Worm (Caenorhabditis elegans) whole organism, young adult: ENCODE measurements around the gene T08D2.4.
"Not testable (repeated sequence)": the region's sequence is repeated elsewhere in the genome, so short reads cannot be mapped to it uniquely, and the experiment has no call there.

ENCODE experiments used
- C17E4.6 ChIP-seq: fragments of 200-800 bp; sonication (Bioruptor generic); IDR thresholded peaks from 2 replicates; pipeline ENCODE4 v1.3.6; 2022; ENCODE audit warnings: missing genetic modification reagents, missing genetic modification characterization, missing compliant biosample characterization
- F22D6.2 ChIP-seq: sonication (generic microtip); optimal IDR thresholded peaks from 2 replicates; lab custom pipeline; 2016; ENCODE audit warnings: mild to moderate bottlenecking, missing genetic modification characterization, missing compliant biosample characterization
- F57C9.4 ChIP-seq: sonication (generic microtip); optimal IDR thresholded peaks from 2 replicates; lab custom pipeline; 2017; ENCODE audit warnings: mild to moderate bottlenecking, missing genetic modification characterization, missing compliant biosample characterization
- T26A5.8 ChIP-seq: sonication (generic microtip); optimal IDR thresholded peaks from 2 replicates; lab custom pipeline; 2016; ENCODE audit warnings: missing genetic modification characterization, missing compliant biosample characterization
- bed-1 ChIP-seq: fragments of 200-800 bp; sonication (Bioruptor generic); IDR thresholded peaks from 2 replicates; pipeline ENCODE4 v1.3.6; 2022; ENCODE audit warnings: missing genetic modification reagents, missing genetic modification characterization, missing compliant biosample characterization
- ceh-79 ChIP-seq: sonication (generic microtip); optimal IDR thresholded peaks from 2 replicates; lab custom pipeline; 2017; ENCODE audit warnings: mild to moderate bottlenecking, missing genetic modification characterization, missing compliant biosample characterization
- dpl-1 ChIP-seq: fragments of 150-350 bp; optimal IDR thresholded peaks from 2 replicates; lab custom pipeline; 2014; ENCODE audit warnings: missing biosample characterization, missing genetic modification reagents, missing genetic modification characterization
- egrh-3 ChIP-seq: fragments of 200-800 bp; sonication (Bioruptor generic); IDR thresholded peaks from 2 replicates; pipeline ENCODE4 v1.3.6; 2022; ENCODE audit warnings: missing genetic modification reagents, missing genetic modification characterization, missing compliant biosample characterization
- hmg-20 ChIP-seq: fragments of 200-800 bp; sonication (Bioruptor generic); IDR thresholded peaks from 2 replicates; pipeline ENCODE4 v1.3.6; 2022; ENCODE audit warnings: missing genetic modification reagents, missing genetic modification characterization, missing compliant biosample characterization
- hrde-1 ChIP-seq: sonication (generic microtip); optimal IDR thresholded peaks from 2 replicates; lab custom pipeline; 2016; ENCODE audit warnings: missing genetic modification characterization, mild to moderate bottlenecking, missing compliant biosample characterization, moderate library complexity, missing genotype, missing genetic modification reagents, borderline replicate concordance
- mcd-1 ChIP-seq: fragments of 200-800 bp; sonication (Bioruptor generic); IDR thresholded peaks from 2 replicates; pipeline ENCODE4 v1.3.6; 2022; ENCODE audit warnings: missing genetic modification reagents, missing genetic modification characterization, missing compliant biosample characterization
- nfyb-1 ChIP-seq: fragments of 200-800 bp; sonication (Bioruptor generic); IDR thresholded peaks from 2 replicates; pipeline ENCODE4 v1.3.6; 2022; ENCODE audit warnings: missing genetic modification reagents, missing genetic modification characterization, missing compliant biosample characterization
- sptf-2 ChIP-seq: fragments of 200-800 bp; sonication (Bioruptor generic); optimal IDR thresholded peaks from 2 replicates; lab custom pipeline; 2018; ENCODE audit warnings: mild to moderate bottlenecking, missing genetic modification characterization, missing compliant biosample characterization
- zfh-2 ChIP-seq: fragments of 200-800 bp; sonication (Bioruptor generic); conservative IDR thresholded peaks from 2 replicates; pipeline ENCODE4 v1.3.6; 2022; ENCODE audit warnings: missing genetic modification reagents, missing genetic modification characterization, missing compliant biosample characterization
- ztf-22 ChIP-seq: fragments of 200-800 bp; sonication (Bioruptor generic); optimal IDR thresholded peaks from 2 replicates; lab custom pipeline; 2018; ENCODE audit warnings: mild to moderate bottlenecking, missing genetic modification characterization, moderate library complexity, missing compliant biosample characterization

The T08D2.4 gene

ce11 chrX:196403-196802 lies 19.2 kb downstream of the T08D2.4 start:
- TF ChIP-seq egrh-3 (GFP tag; lab: Robert Waterston, UW) (peak; percentile 90), zfh-2 (GFP tag; lab: Robert Waterston, UW) (peak; percentile 76), dpl-1 (GFP tag; lab: Kevin White, UChicago) (no peak), bed-1 (GFP tag; lab: Robert Waterston, UW) (0 out of 2 replicates have a peak, but pooled peaks have one; percentile 64), sptf-2 (GFP tag; lab: Kevin White, UChicago) (no peak), nfyb-1 (GFP tag; lab: Robert Waterston, UW) (0 out of 2 replicates have a peak, but pooled peaks have one; percentile 22)

- not testable (repeated sequence) for TF ChIP-seq ceh-79 (tag; lab: Kevin White, UChicago); F22D6.2; T26A5.8 (tag; lab: Kevin White, UChicago)
Measured at ce11 chrX:209695-210094, 32.5 kb downstream of the T08D2.4 start, which contains the start of gene Y73B3B.3. Y73B3B.3 (plus strand) TSS chrX:209995.

DNA sequence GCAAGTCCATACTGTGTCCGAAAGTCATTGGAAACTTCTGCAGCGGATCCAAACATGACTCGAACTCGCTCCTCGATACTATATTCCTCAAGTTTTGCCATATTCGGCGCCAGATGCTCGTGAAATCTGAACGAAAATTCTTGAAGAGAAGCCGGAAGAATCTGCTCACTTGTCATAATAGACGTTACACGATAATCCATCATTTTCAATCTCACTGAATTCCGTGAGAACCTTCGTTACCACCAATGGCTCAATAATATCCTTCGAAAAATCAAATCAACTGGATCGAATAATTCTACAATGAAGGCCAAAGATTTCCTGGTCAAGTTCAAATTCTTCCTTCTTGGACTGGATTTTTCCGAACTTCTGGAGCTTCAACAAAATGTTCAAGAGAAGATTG lies 33.9 kb downstream of the T08D2.4 start, which contains the start of gene Y73B3B.1:
Gene Y73B3B.1 (minus strand): TSS at position 101 of the 400 bp plus-strand sequence.
- not testable (repeated sequence) for TF ChIP-seq F57C9.4 (tag; lab: Kevin White, UChicago); ztf-22 (GFP tag; lab: Kevin White, UChicago); mcd-1

- not testable (repeated sequence) for TF ChIP-seq hrde-1 (tag; lab: Kevin White, UChicago); hmg-20; C17E4.6 (GFP tag; lab: Robert Waterston, UW)
Measured at ce11 chrX:215488-215887, 38.3 kb downstream of the T08D2.4 start, which contains the start of gene set-28. set-28 (minus strand) TSS chrX:215588.
